Fruit fly (Drosophila melanogaster) whole organism: ENCODE measurements around the gene puc.

ENCODE experiments used
- CG8478 ChIP-seq: fragments of >200 bp; optimal IDR thresholded peaks from 2 replicates; lab custom pipeline; 2018; ENCODE audit warnings: inconsistent platforms
- Dll ChIP-seq: fragments of >200 bp; optimal IDR thresholded peaks from 2 replicates; lab custom pipeline; 2017
- EcR ChIP-seq, 2 experiments: fragments of >200 bp; optimal IDR thresholded peaks; 2 replicates each; lab custom pipeline; 2017; ENCODE audit warnings: missing biosample characterization in 2 of 2, missing genetic modification characterization in 2 of 2, missing genetic modification reagents in 2 of 2
- pan ChIP-seq: fragments of >200 bp; optimal IDR thresholded peaks from 2 replicates; lab custom pipeline; 2017
- psq ChIP-seq: fragments of >200 bp; optimal IDR thresholded peaks from 2 replicates; lab custom pipeline; 2017

DNA sequence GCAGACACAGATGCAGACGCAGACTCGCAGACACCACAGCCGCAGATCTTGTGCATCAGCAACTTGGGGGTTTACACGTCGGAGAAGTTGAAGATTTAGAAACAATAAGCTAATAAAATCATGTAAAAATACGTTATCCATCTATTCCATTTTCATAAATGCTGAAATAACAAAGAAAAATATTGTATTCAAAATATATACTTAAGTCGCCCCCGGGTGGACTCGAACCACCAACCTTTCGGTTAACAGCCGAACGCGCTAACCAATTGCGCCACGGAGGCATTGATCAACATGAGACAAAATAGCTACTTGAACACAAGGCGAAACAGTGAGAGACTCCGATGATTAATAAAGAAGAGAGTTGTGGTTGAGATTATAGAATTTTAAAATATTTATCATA is 34.2 kb downstream of the puc start:
- TF ChIP-seq psq (lab: Kevin White, UChicago) (no peak), CG8478 (lab: Kevin White, UChicago) (no peak), Dll (lab: Kevin White, UChicago) (no peak), pan (lab: Kevin White, UChicago) (no peak), EcR (GFP tag; optimal IDR thresholded peaks at IDR 0.05; lab: Kevin White, UChicago) (no peak)
